Worm (Caenorhabditis elegans) whole organism, L1 larva: ENCODE measurements around the gene vit-4.

Experiments
- C34B4.2 ChIP-seq: sonication (generic microtip); optimal IDR thresholded peaks from 2 replicates; lab custom pipeline; 2017; ENCODE audit warnings: mild to moderate bottlenecking, missing genetic modification characterization, missing compliant biosample characterization
- aly-2 ChIP-seq: fragments of 150-350 bp; optimal IDR thresholded peaks from 2 replicates; lab custom pipeline; 2014; ENCODE audit warnings: missing biosample characterization, missing genetic modification characterization
- ama-1 ChIP-seq: fragments of 150-350 bp; optimal IDR thresholded peaks from 2 replicates; lab custom pipeline; 2014
- ceh-88 ChIP-seq: fragments of 200-800 bp; sonication (Bioruptor generic); IDR thresholded peaks from 2 replicates; pipeline ENCODE4 v1.3.6; 2022; ENCODE audit warnings: missing genetic modification characterization, missing compliant biosample characterization
- ces-1 ChIP-seq: fragments of 150-350 bp; optimal IDR thresholded peaks from 2 replicates; lab custom pipeline; 2014; ENCODE audit warnings: missing biosample characterization, missing genetic modification reagents, missing genetic modification characterization
- dpl-1 ChIP-seq, 3 experiments: fragments of 150-350 bp in 2 of 3; sonication (generic microtip) in 1 of 3; optimal IDR thresholded peaks; 2 replicates each; lab custom pipeline; 2014 to 2017; ENCODE audit warnings: missing biosample characterization in 3 of 3, missing genetic modification characterization in 3 of 3, missing genetic modification reagents in 3 of 3
- hpl-2 ChIP-seq: fragments of 150-350 bp; optimal IDR thresholded peaks from 2 replicates; lab custom pipeline; 2014; ENCODE audit warnings: missing biosample characterization, missing genetic modification reagents, missing genetic modification characterization
- lin-39 ChIP-seq: fragments of 150-350 bp; optimal IDR thresholded peaks from 2 replicates; lab custom pipeline; 2014; ENCODE audit warnings: missing biosample characterization, missing genetic modification reagents, missing genetic modification characterization
- nhr-19 ChIP-seq: fragments of 200-800 bp; sonication (Bioruptor generic); conservative IDR thresholded peaks from 2 replicates; pipeline ENCODE4 v1.3.6; 2022; ENCODE audit warnings: missing genetic modification characterization, missing compliant biosample characterization
- nhr-28 ChIP-seq: fragments of 150-350 bp; optimal IDR thresholded peaks from 2 replicates; lab custom pipeline; 2014; ENCODE audit warnings: missing biosample characterization, missing genetic modification characterization
- nhr-77 ChIP-seq: fragments of 150-350 bp; optimal IDR thresholded peaks from 2 replicates; lab custom pipeline; 2014; ENCODE audit warnings: missing biosample characterization, missing genetic modification characterization
- tbx-2 ChIP-seq: sonication (generic microtip); optimal IDR thresholded peaks from 2 replicates; lab custom pipeline; 2016; ENCODE audit warnings: missing genetic modification characterization, missing compliant biosample characterization
- unc-130 ChIP-seq: fragments of 150-350 bp; optimal IDR thresholded peaks from 2 replicates; lab custom pipeline; 2017; ENCODE audit warnings: missing biosample characterization, missing genetic modification characterization, inconsistent platforms
- unc-86 ChIP-seq: sonication (generic microtip); optimal IDR thresholded peaks from 2 replicates; lab custom pipeline; 2016; ENCODE audit warnings: missing genetic modification characterization, missing compliant biosample characterization

- no peak for TF ChIP-seq ama-1 (lab: Kevin White, UChicago)
- TF ChIP-seq hpl-2 (GFP tag; lab: Kevin White, UChicago) = no peak
- no peak for TF ChIP-seq aly-2
- no peak for TF ChIP-seq nhr-77 (tag; lab: Kevin White, UChicago)
- no peak for TF ChIP-seq nhr-28
- TF ChIP-seq lin-39 (tag; lab: Kevin White, UChicago) = no peak
- no peak for TF ChIP-seq dpl-1 (GFP tag; optimal IDR thresholded peaks at IDR 0.05; lab: Kevin White, UChicago)
- TF ChIP-seq unc-130 (tag; lab: Kevin White, UChicago) = no peak
- TF ChIP-seq C34B4.2 (tag; lab: Kevin White, UChicago) = no peak
- no peak for TF ChIP-seq unc-86
- no peak for TF ChIP-seq ceh-88
- TF ChIP-seq ces-1 = no peak
- no peak for TF ChIP-seq nhr-19
- no peak for TF ChIP-seq tbx-2 (tag; lab: Kevin White, UChicago)
Measured at ce11 chrX:3553687-3554086, 10.1 kb downstream of the vit-4 start.
